Worm (Caenorhabditis elegans) whole organism, L2 larva: ENCODE results near the gene sri-45.

Source experiments
- C34F6.9 ChIP-seq: fragments of 150-350 bp; optimal IDR thresholded peaks from 2 replicates; lab custom pipeline; 2014; ENCODE audit warnings: missing biosample characterization, missing genetic modification characterization
- F13H6.1 ChIP-seq: sonication (generic microtip); optimal IDR thresholded peaks from 2 replicates; lab custom pipeline; 2016; ENCODE audit warnings: missing genetic modification characterization, missing compliant biosample characterization
- R02D3.7 ChIP-seq: fragments of 150-350 bp; optimal IDR thresholded peaks from 2 replicates; lab custom pipeline; 2014; ENCODE audit warnings: missing biosample characterization, missing genetic modification characterization
- Y55F3AM.14 ChIP-seq: fragments of 200-800 bp; sonication (Bioruptor generic); optimal IDR thresholded peaks from 2 replicates; lab custom pipeline; 2018; ENCODE audit warnings: mild to moderate bottlenecking, missing genetic modification characterization, missing compliant biosample characterization
- ZK546.5 ChIP-seq: sonication (generic microtip); optimal IDR thresholded peaks from 2 replicates; lab custom pipeline; 2017; ENCODE audit warnings: missing biosample characterization, missing genetic modification characterization
- aly-2 ChIP-seq: fragments of 150-350 bp; optimal IDR thresholded peaks from 2 replicates; lab custom pipeline; 2014; ENCODE audit warnings: missing biosample characterization, missing genetic modification characterization
- ama-1 ChIP-seq: fragments of 150-350 bp; optimal IDR thresholded peaks from 2 replicates; lab custom pipeline; 2018; ENCODE audit warnings: inconsistent platforms
- blmp-1 ChIP-seq: sonication (generic microtip); optimal IDR thresholded peaks from 2 replicates; lab custom pipeline; 2017; ENCODE audit warnings: missing genetic modification characterization, mild to moderate bottlenecking, missing compliant biosample characterization, antibody characterized with exemption, moderate library complexity; ENCODE audit not compliant: insufficient read depth
- ceh-16 ChIP-seq: fragments of 150-350 bp; optimal IDR thresholded peaks from 2 replicates; lab custom pipeline; 2014; ENCODE audit warnings: missing biosample characterization, missing genetic modification characterization
- ceh-82 ChIP-seq: fragments of 150-350 bp; optimal IDR thresholded peaks from 2 replicates; lab custom pipeline; 2014; ENCODE audit warnings: missing biosample characterization, missing genetic modification characterization
- egl-27 ChIP-seq: sonication (generic microtip); optimal IDR thresholded peaks from 3 replicates; lab custom pipeline; 2017; ENCODE audit warnings: missing biosample characterization, missing genetic modification reagents, missing genetic modification characterization
- elt-1 ChIP-seq: fragments of 150-350 bp; optimal IDR thresholded peaks from 2 replicates; lab custom pipeline; 2014; ENCODE audit warnings: missing biosample characterization, missing genetic modification characterization
- gmeb-1 ChIP-seq: fragments of 150-350 bp; optimal IDR thresholded peaks from 2 replicates; lab custom pipeline; 2014; ENCODE audit warnings: missing biosample characterization, missing genetic modification characterization
- lin-13 ChIP-seq: fragments of 150-350 bp; optimal IDR thresholded peaks from 2 replicates; lab custom pipeline; 2014; ENCODE audit warnings: missing biosample characterization, missing genetic modification reagents, missing genetic modification characterization
- lin-39 ChIP-seq: fragments of 150-350 bp; optimal IDR thresholded peaks from 2 replicates; lab custom pipeline; 2014; ENCODE audit warnings: missing biosample characterization, missing genetic modification reagents, missing genetic modification characterization
- lsy-2 ChIP-seq, 2 experiments: fragments of 150-350 bp in 1 of 2; sonication (generic microtip) in 1 of 2; optimal IDR thresholded peaks; 2 replicates each; lab custom pipeline; 2014 to 2017; ENCODE audit warnings: missing biosample characterization in 2 of 2, missing genetic modification characterization in 2 of 2
- mab-5 ChIP-seq: fragments of 150-350 bp; optimal IDR thresholded peaks from 2 replicates; lab custom pipeline; 2014; ENCODE audit warnings: missing biosample characterization, missing genetic modification characterization
- mdl-1 ChIP-seq, 2 experiments: fragments of 150-350 bp in 1 of 2; sonication (generic microtip) in 1 of 2; optimal IDR thresholded peaks; 2 replicates each; lab custom pipeline; 2017; ENCODE audit warnings: missing biosample characterization in 2 of 2, missing genetic modification characterization in 2 of 2
- nhr-10 ChIP-seq: sonication (generic microtip); optimal IDR thresholded peaks from 2 replicates; lab custom pipeline; 2017; ENCODE audit warnings: missing biosample characterization, missing genetic modification characterization
- nhr-11 ChIP-seq: fragments of 150-350 bp; optimal IDR thresholded peaks from 2 replicates; lab custom pipeline; 2014; ENCODE audit warnings: missing biosample characterization, missing genetic modification characterization
- nhr-12 ChIP-seq: fragments of 150-350 bp; optimal IDR thresholded peaks from 2 replicates; lab custom pipeline; 2014; ENCODE audit warnings: missing biosample characterization, missing genetic modification characterization
- nhr-129 ChIP-seq: fragments of 150-350 bp; optimal IDR thresholded peaks from 2 replicates; lab custom pipeline; 2014; ENCODE audit warnings: missing biosample characterization, missing genetic modification characterization
- nhr-23 ChIP-seq: fragments of 150-350 bp; optimal IDR thresholded peaks from 2 replicates; lab custom pipeline; 2014; ENCODE audit warnings: missing biosample characterization, missing genetic modification reagents, missing genetic modification characterization
- nhr-237 ChIP-seq: fragments of 150-350 bp; optimal IDR thresholded peaks from 2 replicates; lab custom pipeline; 2014; ENCODE audit warnings: missing biosample characterization, missing genetic modification characterization
- nhr-25 ChIP-seq: fragments of 150-350 bp; sonication (generic microtip); optimal IDR thresholded peaks from 3 replicates; lab custom pipeline; 2014; ENCODE audit warnings: missing biosample characterization, missing genetic modification characterization
- nhr-6 ChIP-seq: fragments of 150-350 bp; optimal IDR thresholded peaks from 2 replicates; lab custom pipeline; 2014; ENCODE audit warnings: missing biosample characterization, missing genetic modification characterization
- nhr-77 ChIP-seq: fragments of 150-350 bp; optimal IDR thresholded peaks from 2 replicates; lab custom pipeline; 2014; ENCODE audit warnings: missing biosample characterization, missing genetic modification characterization
- peb-1 ChIP-seq: fragments of 150-350 bp; optimal IDR thresholded peaks from 2 replicates; lab custom pipeline; 2014; ENCODE audit warnings: missing biosample characterization, missing genetic modification characterization
- sem-4 ChIP-seq: fragments of 150-350 bp; optimal IDR thresholded peaks from 2 replicates; lab custom pipeline; 2014; ENCODE audit warnings: missing biosample characterization, missing genetic modification reagents, missing genetic modification characterization
- skn-1 ChIP-seq: sonication (generic microtip); optimal IDR thresholded peaks from 2 replicates; lab custom pipeline; 2017; ENCODE audit warnings: missing biosample characterization, missing genetic modification characterization
- sma-9 ChIP-seq, 2 experiments: fragments of 150-350 bp in 1 of 2; sonication (generic microtip) in 1 of 2; optimal IDR thresholded peaks; 2 replicates each; lab custom pipeline; 2014 to 2016; ENCODE audit warnings: missing genetic modification characterization in 2 of 2, mild to moderate bottlenecking in 1 of 2, missing biosample characterization in 1 of 2, missing compliant biosample characterization in 1 of 2, missing genetic modification reagents in 1 of 2, moderate library complexity in 1 of 2
- snpc-4 ChIP-seq: fragments of 150-350 bp; optimal IDR thresholded peaks from 2 replicates; lab custom pipeline; 2014; ENCODE audit warnings: missing biosample characterization, missing genetic modification characterization
- unc-39 ChIP-seq: fragments of 150-350 bp; optimal IDR thresholded peaks from 2 replicates; lab custom pipeline; 2014; ENCODE audit warnings: missing biosample characterization, missing genetic modification characterization
- unc-55 ChIP-seq: fragments of 150-350 bp; sonication (generic microtip); optimal IDR thresholded peaks from 3 replicates; lab custom pipeline; 2014; ENCODE audit warnings: missing biosample characterization, missing genetic modification reagents, missing genetic modification characterization
- unc-62 ChIP-seq: fragments of 150-350 bp; optimal IDR thresholded peaks from 2 replicates; lab custom pipeline; 2014; ENCODE audit warnings: missing biosample characterization, missing genetic modification reagents, missing genetic modification characterization
- ztf-11 ChIP-seq: sonication (generic microtip); optimal IDR thresholded peaks from 2 replicates; lab custom pipeline; 2017; ENCODE audit warnings: missing biosample characterization, missing genetic modification characterization

sri-45 gene

DNA sequence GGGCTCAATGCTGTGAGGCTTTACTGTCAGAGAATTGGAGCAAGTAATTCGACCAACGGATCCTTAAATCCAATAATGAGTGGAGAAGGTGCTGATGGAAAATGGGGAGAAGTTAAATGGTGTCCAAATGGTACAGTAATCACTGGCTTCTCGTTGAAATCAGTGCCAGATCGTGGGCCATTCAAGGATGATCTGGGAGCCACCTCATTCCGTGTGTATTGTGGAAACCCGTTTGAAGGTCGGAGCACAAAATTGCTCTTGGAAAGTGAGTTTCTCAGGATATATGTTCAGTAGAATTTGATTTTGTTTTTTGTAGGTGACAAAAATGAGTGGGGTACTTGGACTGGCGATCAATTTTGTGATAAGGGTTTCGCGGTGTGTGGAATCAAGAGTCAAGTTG lies 14.2 kb upstream of the sri-45 start:
- TF ChIP-seq lin-13 = no peak
- TF ChIP-seq nhr-23 (tag; lab: Kevin White, UChicago) = no peak
- TF ChIP-seq ceh-82 (tag; lab: Kevin White, UChicago) = no peak
- TF ChIP-seq gmeb-1 (tag; lab: Kevin White, UChicago) = no peak
- no peak for TF ChIP-seq elt-1 (tag; lab: Kevin White, UChicago)
- no peak for TF ChIP-seq nhr-237 (tag; lab: Kevin White, UChicago)
- TF ChIP-seq peb-1 (tag; lab: Kevin White, UChicago) = no peak
- TF ChIP-seq nhr-25 (tag; lab: Kevin White, UChicago) = no peak
- TF ChIP-seq unc-39 = no peak
- no peak for TF ChIP-seq blmp-1 (tag; lab: Kevin White, UChicago)
- TF ChIP-seq R02D3.7 (tag; lab: Kevin White, UChicago) = no peak
- TF ChIP-seq nhr-77 (tag; lab: Kevin White, UChicago) = no peak
- no peak for TF ChIP-seq Y55F3AM.14

DNA sequence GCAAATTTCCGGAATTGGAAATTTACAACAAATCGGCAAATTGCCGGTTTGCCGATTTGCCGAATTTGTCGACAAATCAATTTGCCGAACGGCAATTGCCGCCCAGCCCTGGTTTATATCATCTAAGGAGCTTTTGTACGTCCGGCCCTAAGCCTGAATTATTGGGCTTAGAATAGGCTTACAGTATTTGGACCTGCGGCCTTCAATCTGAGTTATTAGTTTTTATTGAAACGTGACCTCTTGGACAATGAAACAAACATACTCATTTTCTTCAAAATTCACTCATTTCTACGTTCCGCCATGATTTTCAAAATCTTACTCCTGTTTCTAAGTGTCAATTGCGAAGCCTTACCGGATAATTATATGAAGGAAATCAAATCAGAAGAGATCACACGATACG lies 13.7 kb upstream of the sri-45 start, which contains the start of gene Y39F10C.1:
Gene Y39F10C.1, plus strand, starts transcription at position 301 of the 400 bp plus-strand sequence.
- TF ChIP-seq nhr-77 (tag; lab: Kevin White, UChicago) (no peak), sem-4 (tag; lab: Kevin White, UChicago) (no peak), nhr-6 (tag; lab: Kevin White, UChicago) (no peak), elt-1 (tag; lab: Kevin White, UChicago) (no peak), blmp-1 (tag; lab: Kevin White, UChicago) (no peak), snpc-4 (no peak), nhr-129 (tag; lab: Kevin White, UChicago) (no peak), mdl-1 (tag; optimal IDR thresholded peaks at IDR 0.05; lab: Kevin White, UChicago) (no peak), unc-55 (GFP tag; lab: Kevin White, UChicago) (no peak), aly-2 (no peak), ceh-16 (no peak), ama-1 (lab: Kevin White, UChicago) (no peak), nhr-11 (tag; lab: Kevin White, UChicago) (no peak)

DNA sequence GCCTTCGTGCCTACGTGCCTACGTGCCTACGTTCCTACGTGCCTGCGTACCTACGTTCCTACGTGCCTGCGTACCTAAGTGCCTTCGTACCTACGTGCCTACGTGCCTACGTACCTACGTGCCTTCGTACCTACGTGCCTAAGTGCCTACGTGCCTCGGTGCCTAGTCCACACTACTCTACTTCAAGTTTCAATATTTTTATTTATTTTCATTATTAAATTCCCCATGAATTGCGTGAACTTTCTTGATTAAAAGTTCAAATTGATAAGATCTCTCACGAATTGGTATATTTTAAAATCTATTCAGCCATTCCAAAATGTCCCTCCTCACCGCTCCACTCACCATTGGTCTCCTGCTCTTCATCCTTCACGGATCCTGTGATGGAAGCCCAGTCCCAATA lies 12.5 kb upstream of the sri-45 start, which contains the start of gene Y39F10C.3:
Gene Y39F10C.3, plus strand, starts transcription at position 301 of the 400 bp plus-strand sequence.
- TF ChIP-seq egl-27 (tag; lab: Kevin White, UChicago) = no peak

DNA sequence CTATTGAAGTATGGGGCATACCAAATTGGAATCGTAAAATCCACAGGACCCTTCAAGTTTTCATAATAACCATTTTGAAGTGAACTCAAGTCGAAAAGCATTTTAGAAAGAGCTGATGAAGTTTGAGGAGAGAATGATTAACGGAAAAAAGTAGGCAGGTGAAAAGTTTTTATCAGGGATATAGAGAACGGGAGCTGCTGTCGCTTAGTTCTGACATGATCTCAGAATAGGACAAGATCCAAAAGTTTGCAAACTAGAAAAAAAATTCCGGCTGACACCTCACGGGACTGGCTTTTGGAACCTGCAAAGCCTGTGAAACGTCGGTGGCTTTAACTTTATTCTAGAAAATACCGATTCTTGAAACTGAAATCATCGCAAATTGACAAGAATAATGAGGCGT lies 9.4 kb upstream of the sri-45 start, which contains the start of gene sri-46:
Gene sri-46, minus strand, starts transcription at position 101 of the 400 bp plus-strand sequence.
- TF ChIP-seq nhr-10 (no peak), elt-1 (tag; lab: Kevin White, UChicago) (no peak), mab-5 (tag; lab: Kevin White, UChicago) (no peak), nhr-6 (tag; lab: Kevin White, UChicago) (no peak), peb-1 (tag; lab: Kevin White, UChicago) (no peak), unc-39 (no peak), lsy-2 (tag; optimal IDR thresholded peaks at IDR 0.05; lab: Kevin White, UChicago) (no peak), lin-39 (tag; lab: Kevin White, UChicago) (no peak), egl-27 (tag; lab: Kevin White, UChicago) (no peak)

DNA sequence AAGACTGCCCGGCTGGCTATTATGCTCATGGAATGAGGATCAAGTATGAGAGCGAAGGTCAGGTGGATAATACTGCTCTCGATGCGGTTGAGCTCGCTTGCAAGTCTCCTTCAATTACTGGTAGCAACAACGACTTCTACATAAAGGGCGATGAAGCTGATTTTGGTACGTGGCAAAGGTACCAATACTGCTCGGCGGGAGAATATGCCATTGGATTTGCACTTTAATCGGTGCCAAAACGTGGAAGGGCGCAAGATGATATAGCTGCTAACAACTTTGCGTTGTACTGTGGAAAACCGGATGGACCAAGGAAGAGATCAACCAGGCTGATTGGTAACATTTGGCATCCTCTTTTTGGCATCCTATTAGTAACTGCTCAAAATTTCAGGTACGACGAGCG lies 6.3 kb upstream of the sri-45 start:
- no peak for TF ChIP-seq nhr-12 (tag; lab: Kevin White, UChicago)
- no peak for TF ChIP-seq F13H6.1
- TF ChIP-seq ZK546.5 (tag; lab: Kevin White, UChicago) = no peak
- no peak for TF ChIP-seq skn-1 (tag; lab: Kevin White, UChicago)
- TF ChIP-seq elt-1 (tag; lab: Kevin White, UChicago) = no peak
- TF ChIP-seq unc-62 (GFP tag; lab: Kevin White, UChicago) = no peak
- TF ChIP-seq lin-39 (tag; lab: Kevin White, UChicago) = no peak
- TF ChIP-seq mab-5 (tag; lab: Kevin White, UChicago) = no peak
- TF ChIP-seq nhr-129 (tag; lab: Kevin White, UChicago) = no peak
- TF ChIP-seq lsy-2 (tag; optimal IDR thresholded peaks at IDR 0.05; lab: Kevin White, UChicago) = no peak

DNA sequence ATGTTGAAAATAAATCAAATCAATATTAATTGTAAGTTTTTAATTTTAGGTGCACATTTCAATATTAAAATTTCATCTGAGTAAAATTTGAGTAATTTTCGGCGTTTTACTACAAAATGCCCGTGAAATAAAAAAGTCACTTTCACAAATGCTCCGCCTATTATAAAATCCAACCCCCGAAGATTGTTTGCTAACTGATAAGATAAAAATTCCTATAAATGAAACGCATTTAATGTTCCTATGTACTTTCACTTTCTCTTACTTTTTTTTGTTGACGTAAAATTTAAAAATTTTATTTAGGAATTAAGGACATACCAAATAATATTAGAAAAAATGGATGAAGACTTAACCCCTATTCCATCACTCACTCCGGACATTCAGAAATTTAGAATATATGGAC lies 3.2 kb downstream of the sri-45 start, which contains the start of gene sdz-24:
Gene sdz-24, plus strand, starts transcription at position 301 of the 400 bp plus-strand sequence.
- TF ChIP-seq C34F6.9 (no peak), ztf-11 (tag; lab: Kevin White, UChicago) (no peak), ceh-82 (tag; lab: Kevin White, UChicago) (no peak), egl-27 (tag; lab: Kevin White, UChicago) (no peak), ceh-16 (no peak), lsy-2 (tag; optimal IDR thresholded peaks at IDR 0.05; lab: Kevin White, UChicago) (no peak), sma-9 (GFP tag; optimal IDR thresholded peaks at IDR 0.05; lab: Kevin White, UChicago) (no peak), sma-9 (tag; optimal IDR thresholded peaks at IDR 0.05; lab: Kevin White, UChicago) (no peak), peb-1 (tag; lab: Kevin White, UChicago) (no peak)
